Fruit fly (Drosophila melanogaster) whole organism, embryonic: ENCODE measurements around the gene elgi.

ENCODE experiments used
- B-H2 ChIP-seq: fragments of 200-800 bp; sonication (Bioruptor generic); optimal IDR thresholded peaks from 2 replicates; lab custom pipeline; 2018; ENCODE audit warnings: missing biosample characterization, mild to moderate bottlenecking, missing genetic modification characterization
- CG10147 ChIP-seq: fragments of 200-800 bp; sonication (Bioruptor generic); optimal IDR thresholded peaks from 2 replicates; lab custom pipeline; 2019; ENCODE audit warnings: missing biosample characterization, mild to moderate bottlenecking, missing genetic modification characterization, moderate library complexity
- CG10366 ChIP-seq: fragments of 200-800 bp; sonication (Bioruptor generic); IDR thresholded peaks from 2 replicates; pipeline ENCODE4 v1.3.6; 2022; ENCODE audit warnings: missing biosample characterization, missing genetic modification characterization
- CG11085 ChIP-seq: fragments of 200-800 bp; sonication (Bioruptor generic); IDR thresholded peaks from 2 replicates; pipeline ENCODE4 v1.3.6; 2022; ENCODE audit warnings: missing biosample characterization, missing genetic modification characterization
- CG11504 ChIP-seq: fragments of 200-800 bp; sonication (Bioruptor generic); optimal IDR thresholded peaks from 3 replicates; lab custom pipeline; 2019; ENCODE audit warnings: missing biosample characterization, mild to moderate bottlenecking, missing genetic modification characterization, moderate library complexity
- CG16815 ChIP-seq: fragments of 200-800 bp; sonication (Bioruptor generic); optimal IDR thresholded peaks from 3 replicates; lab custom pipeline; 2017; ENCODE audit warnings: missing biosample characterization, mild to moderate bottlenecking, missing genetic modification characterization
- CG2202 ChIP-seq: fragments of 200-800 bp; sonication (Bioruptor generic); optimal IDR thresholded peaks from 2 replicates; lab custom pipeline; 2018; ENCODE audit warnings: missing biosample characterization, mild to moderate bottlenecking, missing genetic modification characterization
- CG32532 ChIP-seq: fragments of 200-800 bp; sonication (Bioruptor generic); IDR thresholded peaks from 2 replicates; pipeline ENCODE4 v1.3.6; 2022; ENCODE audit warnings: missing biosample characterization, missing genetic modification characterization
- CG32772 ChIP-seq: fragments of 200-800 bp; sonication (Bioruptor generic); IDR thresholded peaks from 2 replicates; pipeline ENCODE4 v1.3.6; 2022; ENCODE audit warnings: missing biosample characterization, missing genetic modification characterization
- CG33557 ChIP-seq: fragments of 200-800 bp; sonication (Bioruptor generic); optimal IDR thresholded peaks from 2 replicates; lab custom pipeline; 2019; ENCODE audit warnings: missing biosample characterization, mild to moderate bottlenecking, missing genetic modification characterization, moderate library complexity
- CG6254 ChIP-seq: fragments of 200-800 bp; sonication (Bioruptor generic); optimal IDR thresholded peaks from 3 replicates; lab custom pipeline; 2017; ENCODE audit warnings: mild to moderate bottlenecking, missing biosample characterization, missing genetic modification reagents, missing genetic modification characterization
- CG6272 ChIP-seq: fragments of 200-800 bp; sonication (Bioruptor generic); IDR thresholded peaks from 2 replicates; pipeline ENCODE4 v1.3.6; 2022; ENCODE audit warnings: missing biosample characterization, missing genetic modification characterization
- CG6813 ChIP-seq: fragments of 200-800 bp; sonication (Bioruptor generic); optimal IDR thresholded peaks from 2 replicates; lab custom pipeline; 2017; ENCODE audit warnings: missing biosample characterization, missing genetic modification characterization, mild to moderate bottlenecking, moderate library complexity, missing genetic modification reagents
- CG7963 ChIP-seq: fragments of 200-800 bp; sonication (Bioruptor generic); IDR thresholded peaks from 3 replicates; pipeline ENCODE4 v1.3.6; 2022; ENCODE audit warnings: missing biosample characterization, missing genetic modification characterization; ENCODE audit not compliant: partially characterized antibody
- CG8089 ChIP-seq: fragments of 200-800 bp; sonication (Bioruptor generic); optimal IDR thresholded peaks from 3 replicates; lab custom pipeline; 2016; ENCODE audit warnings: missing biosample characterization, missing genetic modification characterization
- CG9727 ChIP-seq: fragments of 200-800 bp; sonication (Bioruptor generic); optimal IDR thresholded peaks from 3 replicates; lab custom pipeline; 2017; ENCODE audit warnings: missing biosample characterization, mild to moderate bottlenecking, missing genetic modification characterization
- CHES-1-like ChIP-seq: fragments of 200-800 bp; sonication (Bioruptor generic); optimal IDR thresholded peaks from 2 replicates; lab custom pipeline; 2016; ENCODE audit warnings: missing biosample characterization, missing genetic modification characterization
- Deaf1 ChIP-seq: fragments of 200-800 bp; optimal IDR thresholded peaks from 3 replicates; lab custom pipeline; 2019; ENCODE audit warnings: missing biosample characterization, mild to moderate bottlenecking, missing genetic modification characterization, moderate library complexity
- Elba2 ChIP-seq: fragments of 200-800 bp; sonication (Bioruptor generic); optimal IDR thresholded peaks from 3 replicates; lab custom pipeline; 2016; ENCODE audit warnings: missing biosample characterization, missing genetic modification characterization
- HLH4C ChIP-seq: fragments of 200-800 bp; sonication (Bioruptor generic); IDR thresholded peaks from 3 replicates; pipeline ENCODE4 v1.3.6; 2022; ENCODE audit warnings: missing biosample characterization, missing genetic modification characterization; ENCODE audit not compliant: partially characterized antibody
- Kr ChIP-seq: fragments of 200-800 bp; sonication (Bioruptor generic); optimal IDR thresholded peaks from 2 replicates; lab custom pipeline; 2017; ENCODE audit warnings: missing biosample characterization, mild to moderate bottlenecking, missing genetic modification characterization
- MESR4 ChIP-seq: fragments of 200-800 bp; sonication (Bioruptor generic); optimal IDR thresholded peaks from 2 replicates; lab custom pipeline; 2018; ENCODE audit warnings: missing biosample characterization, mild to moderate bottlenecking, missing genetic modification characterization, moderate library complexity
- Nf-YC ChIP-seq: fragments of 200-800 bp; optimal IDR thresholded peaks from 3 replicates; lab custom pipeline; 2019; ENCODE audit warnings: missing biosample characterization, mild to moderate bottlenecking, missing genetic modification characterization, moderate library complexity
- Opbp ChIP-seq: fragments of 200-800 bp; sonication (Bioruptor generic); IDR thresholded peaks from 3 replicates; pipeline ENCODE4 v1.3.6; 2022; ENCODE audit warnings: missing biosample characterization, missing genetic modification characterization; ENCODE audit not compliant: partially characterized antibody
- PHDP ChIP-seq: fragments of 200-800 bp; sonication (Bioruptor generic); optimal IDR thresholded peaks from 3 replicates; lab custom pipeline; 2018; ENCODE audit warnings: missing biosample characterization, mild to moderate bottlenecking, missing genetic modification characterization, moderate library complexity
- Ptx1 ChIP-seq: fragments of 200-800 bp; sonication (Bioruptor generic); IDR thresholded peaks from 2 replicates; pipeline ENCODE4 v1.3.6; 2022; ENCODE audit warnings: missing biosample characterization, missing genetic modification characterization
- Ssrp ChIP-seq: fragments of 200-800 bp; sonication (Bioruptor generic); optimal IDR thresholded peaks from 2 replicates; lab custom pipeline; 2018; ENCODE audit warnings: missing biosample characterization, mild to moderate bottlenecking, missing genetic modification characterization, moderate library complexity
- Stat92E ChIP-seq, 3 experiments: fragments of >200 bp in 2 of 3; fragments of 200-800 bp in 1 of 3; sonication (Bioruptor generic) in 1 of 3; optimal IDR thresholded peaks; 2 replicates each; lab custom pipeline; 2017 to 2019; ENCODE audit warnings: missing biosample characterization in 3 of 3, missing genetic modification characterization in 3 of 3, mild to moderate bottlenecking in 1 of 3, moderate library complexity in 1 of 3
- YL-1 ChIP-seq: fragments of 200-800 bp; sonication (Bioruptor generic); optimal IDR thresholded peaks from 3 replicates; lab custom pipeline; 2017; ENCODE audit warnings: missing biosample characterization, mild to moderate bottlenecking, missing genetic modification characterization
- bigmax ChIP-seq: fragments of 200-800 bp; sonication (Bioruptor generic); optimal IDR thresholded peaks from 2 replicates; lab custom pipeline; 2018; ENCODE audit warnings: missing biosample characterization, mild to moderate bottlenecking, missing genetic modification characterization
- cas ChIP-seq: fragments of 200-800 bp; sonication (Bioruptor generic); IDR thresholded peaks from 2 replicates; pipeline ENCODE4 v1.3.6; 2022; ENCODE audit warnings: missing biosample characterization, missing genetic modification characterization
- cg ChIP-seq: fragments of 200-800 bp; sonication (Bioruptor generic); optimal IDR thresholded peaks from 3 replicates; lab custom pipeline; 2019; ENCODE audit warnings: missing biosample characterization, mild to moderate bottlenecking, missing genetic modification characterization, moderate library complexity
- chinmo ChIP-seq: fragments of 200-800 bp; sonication (Bioruptor generic); IDR thresholded peaks from 4 replicates; pipeline ENCODE4 v1.3.6; 2022; ENCODE audit warnings: missing biosample characterization, missing genetic modification characterization; ENCODE audit not compliant: partially characterized antibody
- crol ChIP-seq: fragments of 200-800 bp; sonication (Bioruptor generic); IDR thresholded peaks from 2 replicates; pipeline ENCODE4 v1.3.6; 2022; ENCODE audit warnings: missing biosample characterization, missing genetic modification characterization
- dan ChIP-seq: fragments of 200-800 bp; sonication (Bioruptor generic); IDR thresholded peaks from 2 replicates; pipeline ENCODE4 v1.3.6; 2022; ENCODE audit warnings: missing biosample characterization, missing genetic modification characterization
- emc ChIP-seq: fragments of 200-800 bp; sonication (Bioruptor generic); optimal IDR thresholded peaks from 2 replicates; lab custom pipeline; 2016; ENCODE audit warnings: missing biosample characterization, missing genetic modification characterization
- gsb-n ChIP-seq: fragments of 200-800 bp; sonication (Bioruptor generic); optimal IDR thresholded peaks from 3 replicates; lab custom pipeline; 2018; ENCODE audit warnings: missing biosample characterization, mild to moderate bottlenecking, missing genetic modification characterization
- h ChIP-seq: fragments of >200 bp; optimal IDR thresholded peaks from 2 replicates; lab custom pipeline; 2017
- klu ChIP-seq: fragments of 200-800 bp; sonication (Bioruptor generic); IDR thresholded peaks from 2 replicates; pipeline ENCODE4 v1.3.6; 2022; ENCODE audit warnings: missing biosample characterization, missing genetic modification characterization
- maf-S ChIP-seq: fragments of 200-800 bp; sonication (Bioruptor generic); optimal IDR thresholded peaks from 2 replicates; lab custom pipeline; 2016; ENCODE audit warnings: missing biosample characterization, missing genetic modification characterization
- odd ChIP-seq: fragments of 200-800 bp; sonication (Bioruptor generic); optimal IDR thresholded peaks from 2 replicates; lab custom pipeline; 2017; ENCODE audit warnings: missing biosample characterization, mild to moderate bottlenecking, missing genetic modification characterization
- prd ChIP-seq, 3 experiments: fragments of >200 bp in 2 of 3; fragments of 200-800 bp in 1 of 3; sonication (Bioruptor generic) in 1 of 3; optimal IDR thresholded peaks in 2 of 3; IDR thresholded peaks in 1 of 3; 2 replicates in 2 of 3; 3 replicates in 1 of 3; pipeline versions ENCODE4 v1.3.6 to Lab custom; 2017 to 2022; ENCODE audit warnings: missing biosample characterization in 1 of 3, missing genetic modification characterization in 1 of 3
- run ChIP-seq: fragments of 200-800 bp; sonication (Bioruptor generic); optimal IDR thresholded peaks from 3 replicates; lab custom pipeline; 2018; ENCODE audit warnings: missing biosample characterization, mild to moderate bottlenecking, missing genetic modification characterization
- sc ChIP-seq, 3 experiments: fragments of >200 bp in 2 of 3; fragments of 200-800 bp in 1 of 3; sonication (Bioruptor generic) in 1 of 3; optimal IDR thresholded peaks; 2 replicates in 2 of 3; 3 replicates in 1 of 3; lab custom pipeline; 2017; ENCODE audit warnings: mild to moderate bottlenecking in 1 of 3, missing biosample characterization in 1 of 3, missing genetic modification characterization in 1 of 3, missing genetic modification reagents in 1 of 3
- sob ChIP-seq: fragments of 200-800 bp; sonication (Bioruptor generic); IDR thresholded peaks from 2 replicates; pipeline ENCODE4 v1.3.6; 2022; ENCODE audit warnings: missing biosample characterization, missing genetic modification characterization
- stwl ChIP-seq: fragments of 200-800 bp; sonication (Bioruptor generic); optimal IDR thresholded peaks from 3 replicates; lab custom pipeline; 2018; ENCODE audit warnings: missing biosample characterization, mild to moderate bottlenecking, missing genetic modification characterization, moderate library complexity
- twi ChIP-seq: fragments of 200-800 bp; optimal IDR thresholded peaks from 2 replicates; lab custom pipeline; 2019; ENCODE audit warnings: missing biosample characterization, mild to moderate bottlenecking, missing genetic modification characterization, moderate library complexity
- usp ChIP-seq: fragments of >200 bp; optimal IDR thresholded peaks from 2 replicates; lab custom pipeline; 2017; ENCODE audit warnings: missing biosample characterization, missing genetic modification characterization

elgi gene

dm6 chr3L:15924811-15925437 lies 31.4 kb upstream of the elgi start, which contains the start of gene sff (continued):
- peak; percentile 46 for TF ChIP-seq CHES-1-like (GFP tag; lab: Kevin White, UChicago)
- TF ChIP-seq CG32532 (GFP tag; lab: Robert Waterston, UW), result peak; percentile 86
- TF ChIP-seq Nf-YC (tag; lab: Kevin White, UChicago), result peak; percentile 80
- peak; percentile 75 for TF ChIP-seq odd
- TF ChIP-seq prd (optimal IDR thresholded peaks at IDR 0.05; lab: Kevin White, UChicago), result no peak
- peak; percentile 94 for TF ChIP-seq prd (GFP tag; IDR thresholded peaks at IDR 0.05; lab: Robert Waterston, UW)
- TF ChIP-seq CG8089, result peak; percentile 60
- no peak for TF ChIP-seq cg
- TF ChIP-seq twi, result peak; percentile 83
- TF ChIP-seq Stat92E (GFP tag; optimal IDR thresholded peaks at IDR 0.05; lab: Kevin White, UChicago), result peak in 1 of 3 experiments; percentile 58
- no peak for TF ChIP-seq Kr (GFP tag; lab: Kevin White, UChicago)
- TF ChIP-seq CG9727, result peak; percentile 90
- peak; percentile 82 for TF ChIP-seq sob (GFP tag; lab: Robert Waterston, UW)
- peak; percentile 84 for TF ChIP-seq B-H2 (GFP tag; lab: Kevin White, UChicago)
- peak; percentile 70 for TF ChIP-seq Elba2 (GFP tag; lab: Kevin White, UChicago)
- peak; percentile 79 for TF ChIP-seq stwl (tag; lab: Kevin White, UChicago)
- TF ChIP-seq CG33557 (GFP tag; lab: Kevin White, UChicago), result peak; percentile 89
- TF ChIP-seq Ssrp (tag; lab: Kevin White, UChicago), result peak; percentile 92
- peak; percentile 90 for TF ChIP-seq CG16815
- no peak for TF ChIP-seq CG7963 (GFP tag; lab: Robert Waterston, UW)
- TF ChIP-seq dan (GFP tag; lab: Robert Waterston, UW), result peak; percentile 62; the same call in 1 of the 2 replicates
- peak; percentile 100 for TF ChIP-seq CG6254 (GFP tag; lab: Kevin White, UChicago)
- peak; percentile 27 for TF ChIP-seq bigmax (GFP tag; lab: Kevin White, UChicago)
- peak; percentile 84 for TF ChIP-seq CG6272 (GFP tag; lab: Robert Waterston, UW)
- TF ChIP-seq cas (GFP tag; lab: Robert Waterston, UW), result peak; percentile 54; the same call in 1 of the 2 replicates
- TF ChIP-seq gsb-n, result peak; percentile 73
- peak; percentile 84 for TF ChIP-seq CG10366 (GFP tag; lab: Robert Waterston, UW)
- TF ChIP-seq usp (GFP tag; lab: Kevin White, UChicago), result no peak
- TF ChIP-seq PHDP, result peak; percentile 89
- peak; percentile 87 for TF ChIP-seq CG11504 (tag; lab: Kevin White, UChicago)
- TF ChIP-seq sc (optimal IDR thresholded peaks at IDR 0.05; lab: Kevin White, UChicago), result no peak
- peak; percentile 85 for TF ChIP-seq sc (GFP tag; optimal IDR thresholded peaks at IDR 0.05; lab: Kevin White, UChicago)
- TF ChIP-seq CG2202 (tag; lab: Kevin White, UChicago), result peak; percentile 84
- TF ChIP-seq CG11085 (GFP tag; lab: Robert Waterston, UW), result peak; percentile 81
- TF ChIP-seq Ptx1 (GFP tag; lab: Robert Waterston, UW), result peak; percentile 85
- peak; percentile 46 for TF ChIP-seq run (tag; lab: Kevin White, UChicago)
- TF ChIP-seq CG10147 (GFP tag; lab: Kevin White, UChicago), result peak; percentile 83
- TF ChIP-seq YL-1 (GFP tag; lab: Kevin White, UChicago), result peak; percentile 49
- TF ChIP-seq maf-S (GFP tag; lab: Kevin White, UChicago), result peak; percentile 30
- no peak for TF ChIP-seq chinmo
- peak; percentile 90 for TF ChIP-seq CG32772
- peak; percentile 89 for TF ChIP-seq CG6813 (GFP tag; lab: Kevin White, UChicago)
- no peak for TF ChIP-seq emc (GFP tag; lab: Kevin White, UChicago)
- no peak for TF ChIP-seq h (lab: Kevin White, UChicago)
- peak; percentile 34 for TF ChIP-seq MESR4 (GFP tag; lab: Kevin White, UChicago)
- TF ChIP-seq Opbp (GFP tag; lab: Robert Waterston, UW), result no peak
- peak; percentile 31; the same call in 1 of the 2 replicates for TF ChIP-seq crol (GFP tag; lab: Robert Waterston, UW)
- peak; percentile 79 for TF ChIP-seq klu (GFP tag; lab: Robert Waterston, UW)
- TF ChIP-seq HLH4C (GFP tag; lab: Robert Waterston, UW), result no peak
- peak; percentile 70 for TF ChIP-seq Deaf1 (tag; lab: Kevin White, UChicago)
